Worm (Caenorhabditis elegans) whole organism, L3 larva: ENCODE measurements around the gene T13C5.7.

Experiments used
- R02D3.7 ChIP-seq: fragments of 150-350 bp; optimal IDR thresholded peaks from 2 replicates; lab custom pipeline; 2014; ENCODE audit warnings: missing biosample characterization, missing genetic modification characterization
- ZK546.5 ChIP-seq: sonication (generic microtip); optimal IDR thresholded peaks from 2 replicates; lab custom pipeline; 2017; ENCODE audit warnings: missing biosample characterization, missing genetic modification characterization
- ceh-28 ChIP-seq: fragments of 150-350 bp; optimal IDR thresholded peaks from 2 replicates; lab custom pipeline; 2014; ENCODE audit warnings: missing biosample characterization, missing genetic modification reagents, missing genetic modification characterization
- elt-2 ChIP-seq: sonication (generic microtip); optimal IDR thresholded peaks from 2 replicates; lab custom pipeline; 2016; ENCODE audit warnings: missing genetic modification reagents, mild to moderate bottlenecking, missing genetic modification characterization, missing compliant biosample characterization
- fkh-10 ChIP-seq: sonication (generic microtip); optimal IDR thresholded peaks from 2 replicates; lab custom pipeline; 2017; ENCODE audit warnings: missing biosample characterization, missing genetic modification reagents, missing genetic modification characterization
- nhr-237 ChIP-seq: fragments of 150-350 bp; optimal IDR thresholded peaks from 2 replicates; lab custom pipeline; 2014; ENCODE audit warnings: missing biosample characterization, missing genetic modification characterization
- nhr-43 ChIP-seq: sonication (generic microtip); optimal IDR thresholded peaks from 2 replicates; lab custom pipeline; 2016; ENCODE audit warnings: mild to moderate bottlenecking, missing genetic modification characterization, missing compliant biosample characterization; ENCODE audit not compliant: poor library complexity, severe bottlenecking
- nhr-77 ChIP-seq: fragments of 150-350 bp; optimal IDR thresholded peaks from 2 replicates; lab custom pipeline; 2014; ENCODE audit warnings: missing biosample characterization, missing genetic modification characterization
- sea-2 ChIP-seq: fragments of 150-350 bp; sonication (generic microtip); optimal IDR thresholded peaks from 4 replicates; lab custom pipeline; 2014; ENCODE audit warnings: missing biosample characterization, missing genetic modification reagents, missing genetic modification characterization
- snpc-4 ChIP-seq: fragments of 150-350 bp; optimal IDR thresholded peaks from 2 replicates; lab custom pipeline; 2014; ENCODE audit warnings: missing biosample characterization, missing genetic modification characterization
- tbx-2 ChIP-seq: sonication (generic microtip); optimal IDR thresholded peaks from 2 replicates; lab custom pipeline; 2016; ENCODE audit warnings: mild to moderate bottlenecking, missing genetic modification characterization, missing compliant biosample characterization
- unc-62 ChIP-seq: fragments of 150-350 bp; sonication (generic microtip); optimal IDR thresholded peaks from 4 replicates; lab custom pipeline; 2014; ENCODE audit warnings: missing biosample characterization, missing genetic modification reagents, missing genetic modification characterization
- ztf-4 ChIP-seq: fragments of 150-350 bp; optimal IDR thresholded peaks from 2 replicates; lab custom pipeline; 2014; ENCODE audit warnings: missing biosample characterization, missing genetic modification characterization

DNA sequence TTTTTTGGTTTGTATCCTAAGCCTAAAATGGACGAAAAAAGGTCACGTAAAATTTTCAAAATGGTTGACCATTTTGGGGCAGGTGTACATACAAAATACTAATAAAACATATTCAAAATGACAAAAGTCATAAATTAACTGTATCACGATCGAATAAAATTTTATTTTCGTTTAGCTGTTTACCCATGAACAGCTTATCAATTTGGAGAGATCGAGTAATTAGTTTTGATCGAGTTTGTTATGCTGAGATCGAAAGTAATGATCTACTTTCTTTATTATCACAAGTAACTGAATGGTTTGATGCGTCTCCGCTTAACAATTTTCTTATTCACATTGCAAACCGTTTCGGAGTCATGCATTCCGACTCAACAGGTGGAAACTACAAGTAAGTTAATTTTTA lies 7.5 kb downstream of the T13C5.7 start, which contains the start of gene T13C5.10:
- TF ChIP-seq ZK546.5, result no peak
- no peak for TF ChIP-seq snpc-4
- no peak for TF ChIP-seq nhr-77 (tag; lab: Kevin White, UChicago)
- no peak for TF ChIP-seq elt-2 (tag; lab: Kevin White, UChicago)
- TF ChIP-seq ceh-28 (tag; lab: Kevin White, UChicago), result no peak
- no peak for TF ChIP-seq nhr-43
- TF ChIP-seq nhr-237 (tag; lab: Kevin White, UChicago), result no peak
- TF ChIP-seq sea-2 (GFP tag; lab: Kevin White, UChicago), result no peak
- TF ChIP-seq tbx-2, result no peak
- no peak for TF ChIP-seq fkh-10
- TF ChIP-seq ztf-4 (tag; lab: Kevin White, UChicago), result no peak
- no peak for TF ChIP-seq unc-62
- no peak for TF ChIP-seq R02D3.7 (tag; lab: Kevin White, UChicago)
